Worm (Caenorhabditis elegans) whole organism, mixed stage, embryonic: ENCODE measurements around the gene F15E6.6.

Experiments used
- M03D4.4 ChIP-seq: sonication (generic microtip); optimal IDR thresholded peaks from 2 replicates; lab custom pipeline; 2017; ENCODE audit warnings: mild to moderate bottlenecking, missing genetic modification characterization, missing compliant biosample characterization
- bed-3 ChIP-seq: fragments of 200-800 bp; sonication (Bioruptor generic); optimal IDR thresholded peaks from 3 replicates; lab custom pipeline; 2018; ENCODE audit warnings: mild to moderate bottlenecking, missing genetic modification characterization, moderate library complexity, missing compliant biosample characterization
- blmp-1 ChIP-seq: fragments of 150-350 bp; optimal IDR thresholded peaks from 2 replicates; lab custom pipeline; 2014; ENCODE audit warnings: missing biosample characterization, missing genetic modification characterization
- ceh-39 ChIP-seq: fragments of 150-350 bp; optimal IDR thresholded peaks from 2 replicates; lab custom pipeline; 2014; ENCODE audit warnings: missing biosample characterization, missing genetic modification characterization
- ceh-43 ChIP-seq: fragments of 200-800 bp; sonication (Bioruptor generic); optimal IDR thresholded peaks from 2 replicates; lab custom pipeline; 2018; ENCODE audit warnings: mild to moderate bottlenecking, missing genetic modification characterization, moderate library complexity, missing compliant biosample characterization
- ceh-83 ChIP-seq: fragments of 200-800 bp; sonication (Bioruptor generic); optimal IDR thresholded peaks from 2 replicates; lab custom pipeline; 2018; ENCODE audit warnings: mild to moderate bottlenecking, missing genetic modification characterization, missing compliant biosample characterization
- ces-1 ChIP-seq: fragments of 150-350 bp; optimal IDR thresholded peaks from 2 replicates; lab custom pipeline; 2014; ENCODE audit warnings: missing biosample characterization, missing genetic modification reagents, missing genetic modification characterization
- cnd-1 ChIP-seq: fragments of 200-800 bp; sonication (Bioruptor generic); optimal IDR thresholded peaks from 2 replicates; lab custom pipeline; 2018; ENCODE audit warnings: mild to moderate bottlenecking, missing genetic modification characterization, missing compliant biosample characterization
- drap-1 ChIP-seq: fragments of 200-800 bp; sonication (Bioruptor generic); optimal IDR thresholded peaks from 3 replicates; lab custom pipeline; 2018; ENCODE audit warnings: mild to moderate bottlenecking, missing genetic modification characterization, missing compliant biosample characterization
- elt-3 ChIP-seq: fragments of 150-350 bp; optimal IDR thresholded peaks from 2 replicates; lab custom pipeline; 2014; ENCODE audit warnings: missing biosample characterization, missing genetic modification characterization
- flh-1 ChIP-seq: fragments of 200-800 bp; sonication (Bioruptor generic); optimal IDR thresholded peaks from 2 replicates; lab custom pipeline; 2018; ENCODE audit warnings: mild to moderate bottlenecking, missing genetic modification characterization, moderate library complexity, missing compliant biosample characterization
- ham-2 ChIP-seq: fragments of 200-800 bp; sonication (Bioruptor generic); optimal IDR thresholded peaks from 2 replicates; lab custom pipeline; 2018; ENCODE audit warnings: mild to moderate bottlenecking, missing genetic modification characterization, missing compliant biosample characterization
- hlh-1 ChIP-seq: fragments of 150-350 bp; optimal IDR thresholded peaks from 2 replicates; lab custom pipeline; 2014; ENCODE audit warnings: missing biosample characterization, missing genetic modification reagents, missing genetic modification characterization
- lin-13 ChIP-seq: fragments of 150-350 bp; optimal IDR thresholded peaks from 2 replicates; lab custom pipeline; 2014; ENCODE audit warnings: missing biosample characterization, missing genetic modification characterization
- lin-32 ChIP-seq: fragments of 200-800 bp; sonication (Bioruptor generic); optimal IDR thresholded peaks from 2 replicates; lab custom pipeline; 2018; ENCODE audit warnings: mild to moderate bottlenecking, missing genetic modification characterization, missing compliant biosample characterization
- mab-5 ChIP-seq: fragments of 150-350 bp; optimal IDR thresholded peaks from 2 replicates; lab custom pipeline; 2014; ENCODE audit warnings: missing biosample characterization, missing genetic modification characterization
- mls-2 ChIP-seq: sonication (generic microtip); optimal IDR thresholded peaks from 2 replicates; lab custom pipeline; 2016; ENCODE audit warnings: mild to moderate bottlenecking, missing genetic modification characterization, moderate library complexity, missing compliant biosample characterization
- nhr-12 ChIP-seq: fragments of 150-350 bp; optimal IDR thresholded peaks from 2 replicates; lab custom pipeline; 2014; ENCODE audit warnings: missing biosample characterization, missing genetic modification characterization
- nhr-2 ChIP-seq: fragments of 150-350 bp; optimal IDR thresholded peaks from 2 replicates; lab custom pipeline; 2014; ENCODE audit warnings: missing biosample characterization, missing genetic modification characterization
- nhr-237 ChIP-seq: fragments of 150-350 bp; optimal IDR thresholded peaks from 2 replicates; lab custom pipeline; 2014; ENCODE audit warnings: missing biosample characterization, missing genetic modification characterization
- nhr-28 ChIP-seq: fragments of 150-350 bp; optimal IDR thresholded peaks from 2 replicates; lab custom pipeline; 2014; ENCODE audit warnings: missing biosample characterization, missing genetic modification characterization
- nhr-76 ChIP-seq: sonication (generic microtip); optimal IDR thresholded peaks from 2 replicates; lab custom pipeline; 2017; ENCODE audit warnings: missing biosample characterization, missing genetic modification characterization
- sem-2 ChIP-seq: fragments of 200-800 bp; sonication (Bioruptor generic); optimal IDR thresholded peaks from 2 replicates; lab custom pipeline; 2018; ENCODE audit warnings: mild to moderate bottlenecking, missing genetic modification characterization, missing compliant biosample characterization
- tbx-8 ChIP-seq: fragments of 200-800 bp; sonication (Bioruptor generic); optimal IDR thresholded peaks from 2 replicates; lab custom pipeline; 2018; ENCODE audit warnings: mild to moderate bottlenecking, missing genetic modification characterization, moderate library complexity, missing compliant biosample characterization
- unc-120 ChIP-seq: sonication (generic microtip); optimal IDR thresholded peaks from 2 replicates; lab custom pipeline; 2017; ENCODE audit warnings: missing genetic modification characterization, missing compliant biosample characterization; ENCODE audit not compliant: poor library complexity, severe bottlenecking
- unc-39 ChIP-seq: fragments of 150-350 bp; optimal IDR thresholded peaks from 2 replicates; lab custom pipeline; 2014; ENCODE audit warnings: missing biosample characterization, missing genetic modification characterization
- unc-62 ChIP-seq: fragments of 150-350 bp; optimal IDR thresholded peaks from 2 replicates; lab custom pipeline; 2014; ENCODE audit warnings: missing biosample characterization, missing genetic modification reagents, missing genetic modification characterization
- ztf-11 ChIP-seq: fragments of 150-350 bp; optimal IDR thresholded peaks from 2 replicates; lab custom pipeline; 2014; ENCODE audit warnings: missing biosample characterization, missing genetic modification characterization

F15E6.6 gene

DNA sequence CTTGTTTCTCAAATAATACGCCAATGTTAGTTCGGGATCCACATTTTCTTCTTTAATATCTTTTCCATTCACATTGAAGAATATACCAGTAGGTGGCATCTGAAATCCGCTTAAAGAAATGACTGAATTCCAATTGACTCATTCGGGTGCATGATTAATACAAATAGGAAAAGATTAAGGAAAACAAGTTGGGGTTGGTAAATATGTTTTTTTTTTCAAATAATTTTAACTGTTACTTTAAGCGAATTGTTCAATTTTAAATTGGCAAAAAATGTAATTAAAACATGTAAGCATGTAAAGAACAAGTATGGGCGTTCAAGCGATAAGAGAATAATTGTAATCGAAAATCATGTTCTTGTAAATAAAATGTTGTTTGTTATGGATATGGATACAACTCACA, at the start of gene F15E6.6:
Gene F15E6.6 (minus strand): TSS at position 101 of the 400 bp plus-strand sequence.
- TF ChIP-seq ham-2 (GFP tag; lab: Kevin White, UChicago) (no peak), lin-13 (tag; lab: Kevin White, UChicago) (no peak), ceh-83 (GFP tag; lab: Kevin White, UChicago) (no peak)

DNA sequence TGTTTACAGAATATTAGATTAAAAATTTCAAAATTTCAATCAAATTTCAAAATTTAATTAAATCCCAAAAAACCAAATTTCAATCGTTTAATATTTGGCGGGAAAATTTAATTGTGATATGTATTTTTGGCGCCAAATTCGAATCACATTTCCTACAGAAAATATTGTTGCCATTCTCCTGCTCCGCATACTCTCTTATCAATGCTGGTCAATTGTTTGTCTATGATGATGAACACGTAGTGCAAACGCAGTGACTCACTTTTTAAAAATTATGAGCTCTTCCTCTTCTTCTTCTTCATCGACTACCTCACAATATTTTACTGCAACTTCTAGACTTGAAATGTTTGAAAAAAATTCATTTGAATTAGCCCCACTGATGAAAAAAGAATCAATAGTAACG, 42.5 kb upstream of the F15E6.6 start, which contains the start of gene trpl-2:
Gene trpl-2 (plus strand): TSS at position 210 of the 400 bp plus-strand sequence.
- TF ChIP-seq tbx-8 (GFP tag; lab: Kevin White, UChicago): no peak
- TF ChIP-seq mab-5 (tag; lab: Kevin White, UChicago): no peak
- TF ChIP-seq ceh-83 (GFP tag; lab: Kevin White, UChicago): no peak
- TF ChIP-seq ztf-11 (tag; lab: Kevin White, UChicago): no peak
- TF ChIP-seq nhr-2: no peak
- TF ChIP-seq blmp-1 (tag; lab: Kevin White, UChicago): no peak
- no peak for TF ChIP-seq cnd-1
- TF ChIP-seq nhr-237 (tag; lab: Kevin White, UChicago): no peak
- TF ChIP-seq nhr-12 (tag; lab: Kevin White, UChicago): no peak
- no peak for TF ChIP-seq ceh-39 (tag; lab: Kevin White, UChicago)
- TF ChIP-seq mls-2: no peak
- TF ChIP-seq M03D4.4 (tag; lab: Kevin White, UChicago): no peak
- TF ChIP-seq ces-1 (GFP tag; lab: Kevin White, UChicago): no peak
- TF ChIP-seq elt-3 (tag; lab: Kevin White, UChicago): no peak
- TF ChIP-seq unc-39: no peak
- no peak for TF ChIP-seq bed-3 (GFP tag; lab: Kevin White, UChicago)
- TF ChIP-seq lin-32 (GFP tag; lab: Kevin White, UChicago): no peak

DNA sequence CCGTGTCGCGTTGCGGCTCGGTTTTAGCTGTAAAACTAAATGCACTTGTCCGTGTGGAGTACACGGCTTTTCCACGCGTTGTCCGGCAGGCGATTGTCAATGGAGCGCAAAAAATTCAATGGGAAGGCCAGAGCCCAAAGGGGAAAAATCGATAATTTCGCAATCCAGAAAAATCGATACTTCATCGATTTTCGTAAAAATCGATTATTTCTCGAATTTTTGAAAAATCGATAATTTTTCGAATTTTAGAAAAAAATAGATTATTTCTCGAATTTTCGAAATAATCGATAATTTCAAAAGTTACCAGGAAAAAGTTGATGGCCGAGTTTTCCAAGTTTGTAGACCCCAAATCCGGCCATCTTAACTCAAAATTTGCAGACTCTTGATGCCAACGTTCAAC, 35.6 kb upstream of the F15E6.6 start:
- no peak for TF ChIP-seq nhr-76
- TF ChIP-seq cnd-1: no peak
- no peak for TF ChIP-seq ceh-39 (tag; lab: Kevin White, UChicago)

DNA sequence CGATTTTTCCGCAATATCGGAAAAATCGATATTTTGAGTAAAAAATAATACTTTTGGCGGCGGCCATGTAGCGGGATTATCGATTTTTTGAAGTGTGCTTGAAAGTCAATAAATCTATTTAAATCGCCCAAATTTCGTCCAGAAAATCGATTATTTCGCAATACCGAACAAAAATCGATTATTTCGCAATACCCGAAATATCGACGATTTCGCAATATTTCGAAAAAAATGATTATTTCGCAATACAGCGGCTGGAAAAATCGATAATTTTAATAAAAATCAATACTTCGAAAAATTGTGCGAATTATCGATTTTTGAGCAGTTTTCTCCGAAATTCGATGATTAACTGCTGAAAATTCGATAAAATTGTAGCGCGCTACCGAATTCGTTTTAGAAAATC, 34.1 kb upstream of the F15E6.6 start:
- no peak for TF ChIP-seq ztf-11 (tag; lab: Kevin White, UChicago)

DNA sequence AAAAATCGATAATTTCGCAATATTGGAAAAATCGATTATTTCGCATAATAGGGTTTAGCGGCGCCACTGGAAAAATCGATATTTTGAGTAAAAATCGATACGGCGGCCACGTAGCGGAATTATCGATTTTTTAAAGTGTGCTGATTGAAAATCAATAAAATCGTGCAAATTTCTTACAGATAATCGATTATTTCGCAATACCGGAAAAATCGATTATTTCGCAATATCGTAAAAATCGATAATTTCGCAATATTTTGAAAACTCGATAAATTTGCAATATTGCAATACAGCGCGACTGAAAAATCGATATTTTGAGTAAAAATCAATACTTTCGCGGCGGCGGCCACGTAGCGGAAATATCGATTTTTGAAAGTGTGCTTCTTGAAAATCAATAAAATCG, 33.7 kb upstream of the F15E6.6 start:
- no peak for TF ChIP-seq elt-3 (tag; lab: Kevin White, UChicago)
- no peak for TF ChIP-seq blmp-1 (tag; lab: Kevin White, UChicago)
- no peak for TF ChIP-seq unc-120 (tag; lab: Kevin White, UChicago)
- TF ChIP-seq sem-2: no peak
- no peak for TF ChIP-seq ham-2 (GFP tag; lab: Kevin White, UChicago)
- no peak for TF ChIP-seq mab-5 (tag; lab: Kevin White, UChicago)
- TF ChIP-seq hlh-1 (tag; lab: Kevin White, UChicago): no peak
- no peak for TF ChIP-seq flh-1 (GFP tag; lab: Kevin White, UChicago)
- TF ChIP-seq ceh-83 (GFP tag; lab: Kevin White, UChicago): no peak
- no peak for TF ChIP-seq mls-2
- TF ChIP-seq M03D4.4 (tag; lab: Kevin White, UChicago): no peak
- TF ChIP-seq ceh-39 (tag; lab: Kevin White, UChicago): no peak
- no peak for TF ChIP-seq nhr-28 (tag; lab: Kevin White, UChicago)
- no peak for TF ChIP-seq ztf-11 (tag; lab: Kevin White, UChicago)
- TF ChIP-seq tbx-8 (GFP tag; lab: Kevin White, UChicago): no peak
- no peak for TF ChIP-seq nhr-76
- no peak for TF ChIP-seq ces-1 (GFP tag; lab: Kevin White, UChicago)
- no peak for TF ChIP-seq nhr-12 (tag; lab: Kevin White, UChicago)
- no peak for TF ChIP-seq drap-1 (GFP tag; lab: Kevin White, UChicago)
- TF ChIP-seq unc-39: no peak

DNA sequence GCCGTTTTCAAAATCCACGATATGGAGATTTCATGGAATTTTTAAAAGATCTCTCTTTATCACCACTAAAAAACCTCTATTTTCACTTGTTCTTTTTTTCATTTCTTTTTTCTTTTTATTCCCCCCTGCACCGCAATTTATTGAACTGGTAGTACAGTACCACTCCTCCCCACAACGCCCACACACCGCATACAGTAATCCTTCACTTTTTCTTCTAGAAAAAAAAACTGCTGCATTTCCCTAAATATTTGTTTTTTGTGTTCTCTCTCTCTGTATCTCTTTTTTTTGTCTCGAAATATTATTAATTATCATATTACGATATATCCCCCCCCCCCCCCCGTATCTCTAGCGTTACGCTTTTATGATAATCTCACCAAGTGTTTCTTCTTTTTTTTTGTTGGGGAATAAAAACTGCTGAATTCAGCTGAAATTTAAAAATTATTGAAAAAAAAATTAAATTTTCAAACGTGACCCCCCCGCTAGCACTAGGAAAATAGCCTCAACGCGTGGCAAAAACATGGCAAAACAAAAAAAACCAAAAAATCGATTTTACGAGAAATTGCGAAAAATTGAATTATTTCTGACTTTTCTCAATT, 33.0 kb upstream of the F15E6.6 start, which contains the start of gene Y24D9B.1:
Gene Y24D9B.1 (plus strand): TSS at position 546 of the 596 bp plus-strand sequence.
- TF ChIP-seq ces-1 (GFP tag; lab: Kevin White, UChicago): no peak
- no peak for TF ChIP-seq mls-2
- TF ChIP-seq unc-62 (GFP tag; lab: Kevin White, UChicago): no peak
- no peak for TF ChIP-seq ceh-83 (GFP tag; lab: Kevin White, UChicago)
- no peak for TF ChIP-seq ceh-43 (GFP tag; lab: Kevin White, UChicago)
- TF ChIP-seq tbx-8 (GFP tag; lab: Kevin White, UChicago): no peak
- no peak for TF ChIP-seq ztf-11 (tag; lab: Kevin White, UChicago)
- no peak for TF ChIP-seq M03D4.4 (tag; lab: Kevin White, UChicago)
- no peak for TF ChIP-seq bed-3 (GFP tag; lab: Kevin White, UChicago)
- TF ChIP-seq ceh-39 (tag; lab: Kevin White, UChicago): no peak
- no peak for TF ChIP-seq elt-3 (tag; lab: Kevin White, UChicago)
- TF ChIP-seq unc-39: no peak
